Fruit fly (Drosophila melanogaster): ENCODE measurements around the gene RpL34a.
A peak's percentile ranks its signal among the peaks of the same experiment; 100 is the strongest.

RpL34a gene

DNA sequence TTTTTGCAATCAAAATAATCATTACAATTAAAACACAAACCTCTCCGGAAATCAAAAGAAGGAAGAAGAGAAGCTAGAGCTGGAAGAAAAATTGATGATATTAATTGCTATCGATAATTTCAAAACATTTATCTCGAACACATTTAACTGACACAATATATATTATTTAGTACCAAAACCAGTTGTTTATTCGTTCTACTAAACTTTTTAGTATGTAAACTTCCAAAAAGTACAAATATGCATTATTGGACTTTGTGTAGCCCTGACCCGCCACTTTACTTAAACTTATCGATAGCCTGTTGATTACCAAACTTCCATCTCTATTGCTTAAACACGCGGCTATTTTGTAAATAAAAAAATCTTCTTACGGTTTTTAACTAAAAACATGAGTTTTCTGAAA lies at the start of gene RpL34a, which contains the start of gene Trmt61 (continued):
- TF ChIP-seq Ravus (GFP tag; IDR thresholded peaks at IDR 0.05), result no peak
- TF ChIP-seq CG7786 (GFP tag; optimal IDR thresholded peaks at IDR 0.05), result peak; percentile 42
- TF ChIP-seq CG4820 (GFP tag; optimal IDR thresholded peaks at IDR 0.05), result peak; percentile 78
- TF ChIP-seq CG33213 (GFP tag; optimal IDR thresholded peaks at IDR 0.05), result peak; percentile 86
- no peak for TF ChIP-seq corto (GFP tag; optimal IDR thresholded peaks at IDR 0.05)
- peak; percentile 74 for TF ChIP-seq CG18011 (GFP tag; optimal IDR thresholded peaks at IDR 0.05)
- peak; percentile 88 for TF ChIP-seq CG15011 (GFP tag; optimal IDR thresholded peaks at IDR 0.05)
- peak; percentile 53 for TF ChIP-seq Sry-β (GFP tag; optimal IDR thresholded peaks at IDR 0.05)
- TF ChIP-seq CG16815 (GFP tag; optimal IDR thresholded peaks at IDR 0.05), result peak; percentile 28
- TF ChIP-seq rib (GFP tag; IDR thresholded peaks at IDR 0.05), result no peak
- TF ChIP-seq NfI (GFP tag; optimal IDR thresholded peaks at IDR 0.05), result peak; percentile 90
- peak; percentile 94 for TF ChIP-seq CG4328 (GFP tag; optimal IDR thresholded peaks at IDR 0.05)
- TF ChIP-seq CG7745 (tag; optimal IDR thresholded peaks at IDR 0.05), result peak; percentile 56
- TF ChIP-seq dati (GFP tag; IDR thresholded peaks at IDR 0.05), result no peak
- no peak for TF ChIP-seq br (optimal IDR thresholded peaks at IDR 0.05)
- TF ChIP-seq Eip74EF (GFP tag; optimal IDR thresholded peaks at IDR 0.05), result peak in 1 of 2 experiments; percentile 85
- TF ChIP-seq fd102C (GFP tag; optimal IDR thresholded peaks at IDR 0.05), result peak; percentile 54
- 0 out of 2 replicates have a peak, but pooled peaks have one; percentile 27 for TF ChIP-seq CG11696 (GFP tag; IDR thresholded peaks at IDR 0.05)
- peak; percentile 90 for TF ChIP-seq sqz (GFP tag; optimal IDR thresholded peaks at IDR 0.05)
- peak; percentile 82 for TF ChIP-seq schlank (tag; optimal IDR thresholded peaks at IDR 0.05)
- TF ChIP-seq CG8281 (tag; optimal IDR thresholded peaks at IDR 0.05), result peak; percentile 66
- peak; percentile 85 for TF ChIP-seq CG15269 (tag; optimal IDR thresholded peaks at IDR 0.05)
- no peak for TF ChIP-seq pita (GFP tag; optimal IDR thresholded peaks at IDR 0.05)
- no peak for TF ChIP-seq gro (GFP tag; optimal IDR thresholded peaks at IDR 0.05)
- peak; percentile 89 for TF ChIP-seq CG10209 (GFP tag; optimal IDR thresholded peaks at IDR 0.05)
- no peak for TF ChIP-seq CG12769 (tag; optimal IDR thresholded peaks at IDR 0.05)
- peak; percentile 91 for TF ChIP-seq CG7987 (GFP tag; optimal IDR thresholded peaks at IDR 0.05)
- TF ChIP-seq nom (GFP tag; optimal IDR thresholded peaks at IDR 0.05), result peak; percentile 79
- no peak for TF ChIP-seq twi (tag; optimal IDR thresholded peaks at IDR 0.05)
- peak; percentile 95 for TF ChIP-seq CG12659 (GFP tag; optimal IDR thresholded peaks at IDR 0.05)
- TF ChIP-seq gce (GFP tag; IDR thresholded peaks at IDR 0.05), result peak; percentile 81; the same call in 2 of the 3 replicates
- TF ChIP-seq CG8924 (tag; optimal IDR thresholded peaks at IDR 0.05), result peak; percentile 88
- TF ChIP-seq Taf1 (GFP tag; IDR thresholded peaks at IDR 0.05), result peak; percentile 60; the same call in 1 of the 2 replicates
- TF ChIP-seq CTCF (GFP tag; optimal IDR thresholded peaks at IDR 0.05), result peak; percentile 59
- peak; percentile 84 for TF ChIP-seq Atf6 (GFP tag; IDR thresholded peaks at IDR 0.05)
- no peak for TF ChIP-seq abd-A (tag; optimal IDR thresholded peaks at IDR 0.05)
- peak; percentile 64 for TF ChIP-seq CG12236 (GFP tag; optimal IDR thresholded peaks at IDR 0.05)
- TF ChIP-seq CG16813 (GFP tag; IDR thresholded peaks at IDR 0.05; ENCODE audit: partially characterized antibody), result peak; percentile 87
- peak; percentile 96 for TF ChIP-seq CG6765 (GFP tag; optimal IDR thresholded peaks at IDR 0.05)
- no peak for TF ChIP-seq Lpt (GFP tag; optimal IDR thresholded peaks at IDR 0.05)
- peak; percentile 59 for TF ChIP-seq NC2α (GFP tag; optimal IDR thresholded peaks at IDR 0.05)
- peak; percentile 84 for TF ChIP-seq E2f1 (GFP tag; IDR thresholded peaks at IDR 0.05)
- TF ChIP-seq Mad (GFP tag; optimal IDR thresholded peaks at IDR 0.05), result peak; percentile 70
- peak; percentile 94 for TF ChIP-seq Hmr (GFP tag; optimal IDR thresholded peaks at IDR 0.05)
- TF ChIP-seq zen2 (GFP tag; IDR thresholded peaks at IDR 0.05; ENCODE audit: partially characterized antibody), result peak; percentile 54; the same call in 1 of the 3 replicates
- TF ChIP-seq Xrp1 (GFP tag; IDR thresholded peaks at IDR 0.05), result peak; percentile 25; the same call in 1 of the 2 replicates
- TF ChIP-seq Spps (tag; optimal IDR thresholded peaks at IDR 0.05), result peak; percentile 79
- peak; percentile 84 for TF ChIP-seq CG7839 (tag; optimal IDR thresholded peaks at IDR 0.05)
- TF ChIP-seq Bteb2 (GFP tag; optimal IDR thresholded peaks at IDR 0.05), result peak; percentile 79
- peak; percentile 55; the same call in 1 of the 2 replicates for TF ChIP-seq cas (GFP tag; IDR thresholded peaks at IDR 0.05)
- peak; percentile 84 for TF ChIP-seq CG11723 (GFP tag; optimal IDR thresholded peaks at IDR 0.05)
